Worm (Caenorhabditis elegans): Measurements from ENCODE around the gene trx-3.

Gene trx-3

DNA sequence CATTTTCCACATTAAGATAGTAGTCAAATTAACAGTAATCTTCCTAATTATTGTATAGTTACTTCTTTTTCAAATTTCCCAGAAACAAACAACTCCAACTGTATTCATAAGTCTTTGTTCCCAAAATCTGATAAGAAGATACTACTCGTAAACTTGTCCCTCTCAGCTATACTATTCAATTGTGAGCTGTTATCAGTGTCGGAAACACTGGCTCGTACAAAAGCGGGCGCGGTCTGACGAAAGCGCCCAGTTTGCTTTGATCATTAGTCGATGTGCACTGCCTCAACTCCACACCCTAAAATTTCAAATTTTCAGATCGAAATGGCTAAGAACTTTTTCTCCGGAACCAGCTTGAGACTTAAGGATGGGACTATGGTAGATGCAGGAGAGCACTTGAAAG, at the start of gene trx-3:
Gene trx-3 (plus strand): TSS at position 291 of the 400 bp plus-strand sequence.
- TF ChIP-seq ama-1 (optimal IDR thresholded peaks at IDR 0.05) (no peak), pqm-1 (tag; optimal IDR thresholded peaks at IDR 0.05) (peak; percentile 75), unc-62 (GFP tag; optimal IDR thresholded peaks at IDR 0.05 in 1 of 2) (peak in 1 of 2 experiments; percentile 91), unc-62 (tag; optimal IDR thresholded peaks at IDR 0.05) (no peak), hlh-11 (tag; optimal IDR thresholded peaks at IDR 0.05) (peak; percentile 71), lin-1 (GFP tag; IDR thresholded peaks at IDR 0.05) (no peak), F26F4.8 (GFP tag; conservative IDR thresholded peaks at IDR 0.05) (no peak), aha-1 (tag) (peak; percentile 55), attf-4 (tag; optimal IDR thresholded peaks at IDR 0.05) (no peak), lin-15B (tag; optimal IDR thresholded peaks at IDR 0.05) (no peak), rbr-2 (tag; optimal IDR thresholded peaks at IDR 0.05) (no peak), dve-1 (tag; optimal IDR thresholded peaks at IDR 0.05; ENCODE audit: insufficient read depth) (peak; percentile 51), hlh-30 (tag; optimal IDR thresholded peaks at IDR 0.05; ENCODE audit: insufficient read depth) (no peak), daf-16 (GFP tag; optimal IDR thresholded peaks at IDR 0.05) (no peak), daf-16 (tag; optimal IDR thresholded peaks at IDR 0.05) (peak; percentile 50), nhr-41 (GFP tag; IDR thresholded peaks at IDR 0.05) (no peak), dmd-6 (GFP tag; IDR thresholded peaks at IDR 0.05) (peak; percentile 42; the same call in 1 of the 2 replicates), nhr-28 (tag; optimal IDR thresholded peaks at IDR 0.05) (peak; percentile 62)

DNA sequence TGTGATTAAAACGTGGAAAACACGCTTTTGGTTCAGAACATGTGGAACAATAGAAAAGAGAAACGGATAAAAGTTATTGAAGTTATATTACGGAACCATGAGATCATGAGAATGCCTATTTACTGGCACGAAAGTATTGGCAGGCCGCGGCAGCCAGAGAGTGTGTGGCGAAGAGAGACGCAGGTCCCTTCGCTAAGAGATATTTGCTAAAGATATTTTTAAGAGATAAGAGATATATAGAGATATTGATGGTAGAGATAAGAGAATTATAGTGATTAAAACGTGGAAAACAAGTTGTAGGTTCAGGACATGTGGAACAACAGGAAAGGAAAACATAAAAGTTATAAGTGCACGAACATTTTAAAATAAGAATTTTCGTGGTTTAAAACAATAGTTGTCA, 49.0 kb upstream of the trx-3 start:
- TF ChIP-seq daf-8 (GFP tag; IDR thresholded peaks at IDR 0.05) (no peak), ceh-20 (GFP tag; IDR thresholded peaks at IDR 0.05) (no peak), F49E8.2 (tag; optimal IDR thresholded peaks at IDR 0.05; ENCODE audit: borderline replicate concordance) (no peak), skn-1 (tag; optimal IDR thresholded peaks at IDR 0.05) (no peak), pqm-1 (tag; optimal IDR thresholded peaks at IDR 0.05) (no peak), lin-15B (tag; optimal IDR thresholded peaks at IDR 0.05) (no peak), T26A8.4 (GFP tag; IDR thresholded peaks at IDR 0.05) (no peak), ces-1 (GFP tag; optimal IDR thresholded peaks at IDR 0.05) (no peak), ceh-32 (tag; optimal IDR thresholded peaks at IDR 0.05; ENCODE audit: poor library complexity) (no peak), F44E2.7 (GFP tag; IDR thresholded peaks at IDR 0.05) (no peak), hif-1 (tag; optimal IDR thresholded peaks at IDR 0.05) (no peak), egl-27 (tag; optimal IDR thresholded peaks at IDR 0.05) (no peak), dve-1 (tag; optimal IDR thresholded peaks at IDR 0.05; ENCODE audit: insufficient read depth) (no peak), jun-1 (tag; optimal IDR thresholded peaks at IDR 0.05) (no peak), unc-130 (GFP tag; optimal IDR thresholded peaks at IDR 0.05) (no peak), Y105C5A.15 (GFP tag; IDR thresholded peaks at IDR 0.05) (no peak), mxl-3 (GFP tag; optimal IDR thresholded peaks at IDR 0.05) (no peak)

DNA sequence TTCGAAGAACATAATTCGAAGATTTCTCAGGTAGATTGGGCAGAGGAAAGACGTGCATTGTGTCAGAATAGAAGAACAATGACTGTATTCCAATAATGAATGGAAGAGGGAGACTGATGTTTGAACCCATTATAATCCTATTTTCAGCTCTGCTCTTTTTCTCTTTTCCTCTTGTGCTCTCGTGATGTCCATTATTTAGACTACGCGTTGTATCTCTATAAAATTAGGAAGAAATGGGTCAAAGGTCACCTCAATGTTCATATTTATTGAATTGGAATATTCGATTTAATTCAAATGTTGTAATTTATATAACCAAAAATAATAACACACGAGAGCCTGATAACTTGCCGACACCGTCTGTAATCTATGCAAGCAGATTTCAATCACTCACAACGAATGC, 47.6 kb upstream of the trx-3 start, which contains the start of gene fbxb-74:
Gene fbxb-74 (minus strand): TSS at position 101 of the 400 bp plus-strand sequence.
- no peak for TF ChIP-seq mdt-29 (GFP tag; IDR thresholded peaks at IDR 0.05)
- TF ChIP-seq pha-4 (GFP tag; IDR thresholded peaks at IDR 0.05): no peak
- no peak for TF ChIP-seq pha-4 (tag; optimal IDR thresholded peaks at IDR 0.05)
- no peak for TF ChIP-seq T26A8.4 (GFP tag; IDR thresholded peaks at IDR 0.05)
- TF ChIP-seq nhr-10 (tag; optimal IDR thresholded peaks at IDR 0.05): no peak
- no peak for TF ChIP-seq zfp-2 (tag; optimal IDR thresholded peaks at IDR 0.05)
- TF ChIP-seq spr-3 (GFP tag; optimal IDR thresholded peaks at IDR 0.05): no peak
- no peak for TF ChIP-seq ama-1 (optimal IDR thresholded peaks at IDR 0.05)
- no peak for TF ChIP-seq ces-1 (GFP tag; optimal IDR thresholded peaks at IDR 0.05)
- TF ChIP-seq F49E8.2 (tag; optimal IDR thresholded peaks at IDR 0.05; ENCODE audit: borderline replicate concordance): no peak
- no peak for TF ChIP-seq saeg-2 (GFP tag; IDR thresholded peaks at IDR 0.05)
- no peak for TF ChIP-seq ceh-28 (tag; optimal IDR thresholded peaks at IDR 0.05)
- TF ChIP-seq spr-1 (tag; optimal IDR thresholded peaks at IDR 0.05): no peak
- no peak for TF ChIP-seq hlh-11 (tag; optimal IDR thresholded peaks at IDR 0.05)
- TF ChIP-seq nhr-111 (GFP tag; optimal IDR thresholded peaks at IDR 0.05): no peak
- no peak for TF ChIP-seq ztf-11 (tag; optimal IDR thresholded peaks at IDR 0.05)
- TF ChIP-seq ceh-62 (tag; optimal IDR thresholded peaks at IDR 0.05): no peak
- no peak for TF ChIP-seq tag-97 (GFP tag; IDR thresholded peaks at IDR 0.05)
- no peak for TF ChIP-seq vab-7 (GFP tag; IDR thresholded peaks at IDR 0.05)
